Fruit fly (Drosophila melanogaster): ENCODE measurements around the gene CG5961.

Gene CG5961

dm6 chr3R:12451376-12451775 is 8.7 kb downstream of the CG5961 start (continued):
- peak; percentile 21 for TF ChIP-seq Asciz (GFP tag; optimal IDR thresholded peaks at IDR 0.05)
- TF ChIP-seq nmo (GFP tag; optimal IDR thresholded peaks at IDR 0.05): peak; percentile 27
- TF ChIP-seq B-H1 (GFP tag; IDR thresholded peaks at IDR 0.05): peak; percentile 22; the same call in 1 of the 3 replicates
- TF ChIP-seq CG8924 (tag; optimal IDR thresholded peaks at IDR 0.05): peak; percentile 5
- TF ChIP-seq CoRest (tag; optimal IDR thresholded peaks at IDR 0.05): peak; percentile 40
- no peak for TF ChIP-seq ATbp (GFP tag; optimal IDR thresholded peaks at IDR 0.05)
- TF ChIP-seq row (GFP tag; IDR thresholded peaks at IDR 0.05): peak; percentile 42
- TF ChIP-seq dmrt11E (tag; optimal IDR thresholded peaks at IDR 0.05): no peak
- TF ChIP-seq HLH3B (GFP tag; IDR thresholded peaks at IDR 0.05): peak; percentile 42; the same call in 1 of the 2 replicates
- peak; percentile 18 for TF ChIP-seq fd96Cb (tag; optimal IDR thresholded peaks at IDR 0.05)
- TF ChIP-seq Sox102F (GFP tag; optimal IDR thresholded peaks at IDR 0.05): peak; percentile 73
- TF ChIP-seq grau (tag; optimal IDR thresholded peaks at IDR 0.05): peak; percentile 52
- 0 out of 3 replicates have a peak, but pooled peaks have one; percentile 24 for TF ChIP-seq zfh1 (GFP tag; IDR thresholded peaks at IDR 0.05)
- no peak for TF ChIP-seq pan (optimal IDR thresholded peaks at IDR 0.05)
- peak in 1 of 2 experiments; percentile 67 for TF ChIP-seq pan (GFP tag; optimal IDR thresholded peaks at IDR 0.05 in 1 of 2, IDR thresholded peaks at IDR 0.05 in 1 of 2)
- TF ChIP-seq CG15269 (tag; optimal IDR thresholded peaks at IDR 0.05): peak; percentile 70
- TF ChIP-seq dati (GFP tag; IDR thresholded peaks at IDR 0.05): no peak
- TF ChIP-seq CG14050 (GFP tag; IDR thresholded peaks at IDR 0.05): peak; percentile 41; the same call in 2 of the 3 replicates
- peak; percentile 6 for TF ChIP-seq odd (GFP tag; optimal IDR thresholded peaks at IDR 0.05)
- TF ChIP-seq Med (GFP tag): peak; percentile 80
- TF ChIP-seq cato (GFP tag; optimal IDR thresholded peaks at IDR 0.05; ENCODE audit: borderline replicate concordance): peak; percentile 16
- TF ChIP-seq CG5245 (GFP tag; optimal IDR thresholded peaks at IDR 0.05): peak; percentile 9
- TF ChIP-seq CG17385 (GFP tag; optimal IDR thresholded peaks at IDR 0.05): peak; percentile 35
- TF ChIP-seq Ets65A (GFP tag): peak; percentile 49
- peak; percentile 52 for TF ChIP-seq unpg (GFP tag; optimal IDR thresholded peaks at IDR 0.05)
- TF ChIP-seq CG6791 (GFP tag; IDR thresholded peaks at IDR 0.05; ENCODE audit: partially characterized antibody): no peak
- TF ChIP-seq CG30403 (GFP tag; optimal IDR thresholded peaks at IDR 0.05): peak; percentile 40
- TF ChIP-seq Fer3 (tag; optimal IDR thresholded peaks at IDR 0.05): peak; percentile 48
- TF ChIP-seq dmrt99B (tag; optimal IDR thresholded peaks at IDR 0.05): peak; percentile 65
- TF ChIP-seq onecut (GFP tag; IDR thresholded peaks at IDR 0.05): peak; percentile 48
- no peak for TF ChIP-seq fu2 (GFP tag; optimal IDR thresholded peaks at IDR 0.05)
- no peak for TF ChIP-seq CG18599 (GFP tag; optimal IDR thresholded peaks at IDR 0.05)
- TF ChIP-seq Ada2b (GFP tag; IDR thresholded peaks at IDR 0.05): peak; percentile 31; the same call in 1 of the 2 replicates
- TF ChIP-seq CG17829 (tag; optimal IDR thresholded peaks at IDR 0.05): peak; percentile 9
- TF ChIP-seq CG17328 (GFP tag; IDR thresholded peaks at IDR 0.05): peak; percentile 47; the same call in 1 of the 2 replicates
- TF ChIP-seq Rfx (GFP tag; IDR thresholded peaks at IDR 0.05): peak; percentile 23; the same call in 1 of the 2 replicates
- TF ChIP-seq B-H2 (GFP tag; optimal IDR thresholded peaks at IDR 0.05): no peak
- no peak for TF ChIP-seq inv (GFP tag; IDR thresholded peaks at IDR 0.05; ENCODE audit: partially characterized antibody)
- peak in 1 of 2 experiments; percentile 38 for TF ChIP-seq bsh (GFP tag; optimal IDR thresholded peaks at IDR 0.05)
- TF ChIP-seq CG6254 (GFP tag; optimal IDR thresholded peaks at IDR 0.05): no peak
- TF ChIP-seq dysf (GFP tag; IDR thresholded peaks at IDR 0.05): peak; percentile 65
- TF ChIP-seq gem (tag; optimal IDR thresholded peaks at IDR 0.05): peak; percentile 69
- peak; percentile 22 for TF ChIP-seq CG2120 (GFP tag; optimal IDR thresholded peaks at IDR 0.05)
- TF ChIP-seq CG6813 (GFP tag; optimal IDR thresholded peaks at IDR 0.05): no peak
- peak in 1 of 2 experiments; percentile 22 for TF ChIP-seq dpn (GFP tag; optimal IDR thresholded peaks at IDR 0.05)
- peak; percentile 4 for TF ChIP-seq CG12744 (GFP tag; optimal IDR thresholded peaks at IDR 0.05)
- peak; percentile 36 for TF ChIP-seq az2 (GFP tag; optimal IDR thresholded peaks at IDR 0.05)
- no peak for TF ChIP-seq jigr1 (GFP tag; IDR thresholded peaks at IDR 0.05)
- peak; percentile 43; the same call in 1 of the 2 replicates for TF ChIP-seq H2.0 (GFP tag; IDR thresholded peaks at IDR 0.05)
- peak; percentile 18 for TF ChIP-seq Hr3 (GFP tag; optimal IDR thresholded peaks at IDR 0.05)
